Fruit fly (Drosophila melanogaster): Measurements from ENCODE around the gene CG12231.

The CG12231 gene

dm6 chrX:19498755-19499321, 32.7 kb downstream of the CG12231 start:
- TF ChIP-seq CG1832 (GFP tag; optimal IDR thresholded peaks at IDR 0.05) (peak; percentile 26), CG32532 (GFP tag; IDR thresholded peaks at IDR 0.05) (0 out of 2 replicates have a peak, but pooled peaks have one; percentile 31), trh (GFP tag; optimal IDR thresholded peaks at IDR 0.05) (no peak), Trl (optimal IDR thresholded peaks at IDR 0.05) (peak; percentile 16 to 52), Trl (GFP tag; optimal IDR thresholded peaks at IDR 0.05) (no peak), Lim3 (GFP tag; IDR thresholded peaks at IDR 0.05) (no peak), her (GFP tag; optimal IDR thresholded peaks at IDR 0.05) (peak; percentile 23), D19A (tag; optimal IDR thresholded peaks at IDR 0.05) (no peak), CG9215 (GFP tag; IDR thresholded peaks at IDR 0.05) (peak; percentile 78), crol (GFP tag; IDR thresholded peaks at IDR 0.05) (0 out of 2 replicates have a peak, but pooled peaks have one; percentile 15), sd (tag; optimal IDR thresholded peaks at IDR 0.05) (peak; percentile 2), CG8089 (GFP tag; optimal IDR thresholded peaks at IDR 0.05) (no peak), Atf6 (GFP tag; IDR thresholded peaks at IDR 0.05) (0 out of 2 replicates have a peak, but pooled peaks have one; percentile 20), jigr1 (GFP tag; IDR thresholded peaks at IDR 0.05) (no peak)

- no peak for TF ChIP-seq CG7928 (GFP tag; optimal IDR thresholded peaks at IDR 0.05)
- no peak for TF ChIP-seq salm (tag; optimal IDR thresholded peaks at IDR 0.05)
- TF ChIP-seq ato (GFP tag; IDR thresholded peaks at IDR 0.05; ENCODE audit: partially characterized antibody): no peak
- no peak for TF ChIP-seq BtbVII (GFP tag; optimal IDR thresholded peaks at IDR 0.05)
- no peak for TF ChIP-seq CG6654 (GFP tag; optimal IDR thresholded peaks at IDR 0.05)
- TF ChIP-seq pfk (GFP tag; optimal IDR thresholded peaks at IDR 0.05): peak; percentile 80
- peak; percentile 95 for TF ChIP-seq CG13894 (tag; optimal IDR thresholded peaks at IDR 0.05)
- TF ChIP-seq dysf (GFP tag; IDR thresholded peaks at IDR 0.05): no peak
- TF ChIP-seq Poxn (GFP tag; IDR thresholded peaks at IDR 0.05): no peak
- TF ChIP-seq unpg (GFP tag; optimal IDR thresholded peaks at IDR 0.05): no peak
- TF ChIP-seq CG11560 (tag; IDR thresholded peaks at IDR 0.05): no peak
- no peak for TF ChIP-seq CG11398 (GFP tag; optimal IDR thresholded peaks at IDR 0.05)
- TF ChIP-seq CG31365 (tag; optimal IDR thresholded peaks at IDR 0.05): no peak
- TF ChIP-seq Nf-YA (GFP tag; IDR thresholded peaks at IDR 0.05): no peak
- TF ChIP-seq Dbx (GFP tag; IDR thresholded peaks at IDR 0.05): peak; percentile 64; the same call in 1 of the 3 replicates
- TF ChIP-seq sisA (GFP tag; IDR thresholded peaks at IDR 0.05): no peak
- TF ChIP-seq CG12659 (GFP tag; optimal IDR thresholded peaks at IDR 0.05): peak; percentile 28
- TF ChIP-seq Atf-2 (GFP tag; optimal IDR thresholded peaks at IDR 0.05): no peak
- no peak for TF ChIP-seq CG4617 (GFP tag; optimal IDR thresholded peaks at IDR 0.05; ENCODE audit: borderline replicate concordance)
- TF ChIP-seq CG10321 (GFP tag; IDR thresholded peaks at IDR 0.05): no peak
- no peak for TF ChIP-seq pum (GFP tag; optimal IDR thresholded peaks at IDR 0.05)
- no peak for TF ChIP-seq CG11093 (GFP tag; IDR thresholded peaks at IDR 0.05)
- TF ChIP-seq CG11695 (GFP tag; IDR thresholded peaks at IDR 0.05): no peak
- peak; percentile 52; the same call in 1 of the 2 replicates for TF ChIP-seq Atf6 (GFP tag; IDR thresholded peaks at IDR 0.05)
- no peak for TF ChIP-seq slp2 (GFP tag; optimal IDR thresholded peaks at IDR 0.05)
- TF ChIP-seq h (optimal IDR thresholded peaks at IDR 0.05): no peak
- TF ChIP-seq CrebB (tag; optimal IDR thresholded peaks at IDR 0.05): no peak
- no peak for TF ChIP-seq pb (GFP tag; optimal IDR thresholded peaks at IDR 0.05)
- no peak for TF ChIP-seq CG33213 (GFP tag; optimal IDR thresholded peaks at IDR 0.05)
- no peak for TF ChIP-seq Camta (GFP tag; optimal IDR thresholded peaks at IDR 0.05)
- no peak for TF ChIP-seq MESR4 (GFP tag; optimal IDR thresholded peaks at IDR 0.05)
- no peak for TF ChIP-seq jigr1 (GFP tag; IDR thresholded peaks at IDR 0.05)
- no peak for TF ChIP-seq CG4282 (GFP tag; optimal IDR thresholded peaks at IDR 0.05)
- no peak for TF ChIP-seq sim (GFP tag; IDR thresholded peaks at IDR 0.05)
- TF ChIP-seq ind (GFP tag; optimal IDR thresholded peaks at IDR 0.05): no peak
- no peak for TF ChIP-seq otp (GFP tag; IDR thresholded peaks at IDR 0.05)
- TF ChIP-seq wor (GFP tag; IDR thresholded peaks at IDR 0.05): no peak
- no peak for TF ChIP-seq CG43689 (GFP tag; IDR thresholded peaks at IDR 0.05)
Measured at dm6 chrX:19497782-19498440, 33.6 kb downstream of the CG12231 start.
